Fruit fly (Drosophila melanogaster): ENCODE data around the gene CG5391.

Gene CG5391

dm6 chr3R:22365660-22366195 lies 31.8 kb upstream of the CG5391 start, which contains the start of gene CG5382:
Gene CG5382 (minus strand): TSS chr3R:22365983.
- TF ChIP-seq Vsx2 (GFP tag; optimal IDR thresholded peaks at IDR 0.05; ENCODE audit: partially characterized antibody): peak; percentile 97
- TF ChIP-seq Hr83 (GFP tag; optimal IDR thresholded peaks at IDR 0.05; ENCODE audit: poor library complexity, severe bottlenecking): no peak
- no peak for TF ChIP-seq Dfd (GFP tag; optimal IDR thresholded peaks at IDR 0.05)
- TF ChIP-seq pan (optimal IDR thresholded peaks at IDR 0.05): no peak
- TF ChIP-seq woc (GFP tag; optimal IDR thresholded peaks at IDR 0.05): no peak
- TF ChIP-seq lola (GFP tag; optimal IDR thresholded peaks at IDR 0.05): no peak
- TF ChIP-seq brk (GFP tag; optimal IDR thresholded peaks at IDR 0.05): no peak
- no peak for TF ChIP-seq foxo (GFP tag; optimal IDR thresholded peaks at IDR 0.05)
- no peak for TF ChIP-seq br (GFP tag; optimal IDR thresholded peaks at IDR 0.05)
- no peak for TF ChIP-seq Jra (GFP tag; optimal IDR thresholded peaks at IDR 0.05)
- TF ChIP-seq usp (GFP tag; optimal IDR thresholded peaks at IDR 0.05): no peak
- TF ChIP-seq sage (GFP tag; optimal IDR thresholded peaks at IDR 0.05): peak; percentile 39
- no peak for TF ChIP-seq Abd-B (GFP tag; optimal IDR thresholded peaks at IDR 0.05)
- no peak for TF ChIP-seq N (GFP tag; optimal IDR thresholded peaks at IDR 0.05)
- TF ChIP-seq CG9705 (GFP tag; optimal IDR thresholded peaks at IDR 0.05): no peak
- TF ChIP-seq psq (GFP tag; optimal IDR thresholded peaks at IDR 0.05): no peak
- no peak for TF ChIP-seq CrebA (GFP tag; optimal IDR thresholded peaks at IDR 0.05; ENCODE audit: borderline replicate concordance)
- no peak for TF ChIP-seq dl (GFP tag; optimal IDR thresholded peaks at IDR 0.05; ENCODE audit: insufficient read depth in 1 of 2, partially characterized antibody in 2 of 2)
- TF ChIP-seq Rel (GFP tag; optimal IDR thresholded peaks at IDR 0.05): no peak
- no peak for TF ChIP-seq Rel (tag; optimal IDR thresholded peaks at IDR 0.05)
- TF ChIP-seq rgr (GFP tag; optimal IDR thresholded peaks at IDR 0.05): no peak
- TF ChIP-seq Dif (GFP tag; optimal IDR thresholded peaks at IDR 0.05; ENCODE audit: partially characterized antibody): peak; percentile 85
- TF ChIP-seq tai (GFP tag; optimal IDR thresholded peaks at IDR 0.05): no peak
- no peak for TF ChIP-seq fru (GFP tag; optimal IDR thresholded peaks at IDR 0.05)
- no peak for TF ChIP-seq Hr78 (GFP tag; optimal IDR thresholded peaks at IDR 0.05)
- no peak for TF ChIP-seq jim (GFP tag; optimal IDR thresholded peaks at IDR 0.05)
- TF ChIP-seq Myc (optimal IDR thresholded peaks at IDR 0.05): peak; percentile 48
- TF ChIP-seq HLH106 (tag; optimal IDR thresholded peaks at IDR 0.05): no peak
- TF ChIP-seq Sp1 (GFP tag; optimal IDR thresholded peaks at IDR 0.05): no peak
- TF ChIP-seq h (GFP tag; optimal IDR thresholded peaks at IDR 0.05): no peak

DNA sequence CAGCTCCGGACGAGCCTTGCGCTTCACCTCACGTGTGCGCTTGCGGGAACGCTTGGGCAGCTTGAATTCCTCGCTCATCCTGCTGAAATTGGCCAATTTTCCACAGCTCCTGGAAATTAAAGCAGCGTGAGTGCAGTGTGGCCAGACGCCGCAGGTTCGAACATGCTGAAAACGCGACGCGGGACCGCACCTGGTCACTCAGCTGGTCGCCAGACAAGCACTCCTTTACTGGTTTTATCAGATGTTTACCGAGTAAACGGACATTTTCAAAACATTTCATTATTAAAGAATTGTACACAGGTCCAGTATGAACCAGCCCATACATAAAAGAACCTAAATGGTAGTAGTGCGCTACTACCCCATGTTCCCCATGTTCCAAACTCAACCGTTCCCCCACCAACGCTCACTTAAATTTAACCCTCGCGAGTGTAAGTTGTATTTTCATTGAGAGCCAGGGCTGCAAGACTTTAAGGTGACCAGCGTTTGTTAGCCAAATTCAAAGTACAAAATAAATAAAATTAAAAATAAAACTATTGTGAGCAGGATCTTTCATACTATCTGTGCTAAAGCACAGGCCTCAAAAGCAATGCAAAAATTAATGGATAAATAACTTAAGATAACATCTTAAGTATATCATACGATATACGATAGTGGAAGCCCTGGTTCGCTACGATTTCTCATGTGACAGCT lies 28.4 kb upstream of the CG5391 start, which contains the start of the genes JMJD6, CG7071 and Muted:
TSS of gene JMJD6 (minus strand) at position 154 of the 690 bp plus-strand sequence.
TSS of gene CG7071 (plus strand) at position 403 of the 690 bp plus-strand sequence.
TSS of gene Muted (plus strand) at position 403 of the 690 bp plus-strand sequence.
- TF ChIP-seq Hnf4 (GFP tag; optimal IDR thresholded peaks at IDR 0.05) (peak; percentile 95), HLH106 (tag; optimal IDR thresholded peaks at IDR 0.05) (peak; percentile 87), Vsx2 (GFP tag; optimal IDR thresholded peaks at IDR 0.05; ENCODE audit: partially characterized antibody) (no peak), woc (GFP tag; optimal IDR thresholded peaks at IDR 0.05) (peak; percentile 75), N (GFP tag; optimal IDR thresholded peaks at IDR 0.05) (no peak), Jra (GFP tag; optimal IDR thresholded peaks at IDR 0.05) (peak; percentile 91), ey (GFP tag; optimal IDR thresholded peaks at IDR 0.05) (peak; percentile 92), CrebA (GFP tag; optimal IDR thresholded peaks at IDR 0.05; ENCODE audit: borderline replicate concordance) (no peak), sv (GFP tag; optimal IDR thresholded peaks at IDR 0.05) (peak; percentile 91), dmrt93B (GFP tag; optimal IDR thresholded peaks at IDR 0.05) (peak; percentile 77), Dfd (GFP tag; optimal IDR thresholded peaks at IDR 0.05) (no peak), h (GFP tag; optimal IDR thresholded peaks at IDR 0.05) (peak; percentile 94), OdsH (GFP tag; optimal IDR thresholded peaks at IDR 0.05) (peak; percentile 91), Sp1 (GFP tag; optimal IDR thresholded peaks at IDR 0.05) (peak; percentile 89), brk (GFP tag; optimal IDR thresholded peaks at IDR 0.05) (peak; percentile 94), dsf (GFP tag; optimal IDR thresholded peaks at IDR 0.05; ENCODE audit: borderline replicate concordance) (peak; percentile 92), Myc (optimal IDR thresholded peaks at IDR 0.05) (peak; percentile 55), fru (GFP tag; optimal IDR thresholded peaks at IDR 0.05) (peak; percentile 91), Hr78 (GFP tag; optimal IDR thresholded peaks at IDR 0.05) (no peak), lola (GFP tag; optimal IDR thresholded peaks at IDR 0.05) (no peak), br (GFP tag; optimal IDR thresholded peaks at IDR 0.05) (peak; percentile 94), Rel (GFP tag; optimal IDR thresholded peaks at IDR 0.05) (no peak), Rel (tag; optimal IDR thresholded peaks at IDR 0.05) (peak; percentile 58), jim (GFP tag; optimal IDR thresholded peaks at IDR 0.05) (no peak), rgr (GFP tag; optimal IDR thresholded peaks at IDR 0.05) (peak; percentile 92), CG32264 (GFP tag; optimal IDR thresholded peaks at IDR 0.05) (peak; percentile 64), GATAd (GFP tag; optimal IDR thresholded peaks at IDR 0.05) (no peak), tai (GFP tag; optimal IDR thresholded peaks at IDR 0.05) (no peak), foxo (GFP tag; optimal IDR thresholded peaks at IDR 0.05) (peak in 1 of 2 experiments; percentile 96), Mio (GFP tag; optimal IDR thresholded peaks at IDR 0.05) (peak; percentile 18), Dif (GFP tag; optimal IDR thresholded peaks at IDR 0.05; ENCODE audit: partially characterized antibody) (no peak), dl (GFP tag; optimal IDR thresholded peaks at IDR 0.05; ENCODE audit: insufficient read depth in 1 of 2, partially characterized antibody in 2 of 2) (no peak), CG9705 (GFP tag; optimal IDR thresholded peaks at IDR 0.05) (peak; percentile 91), Abd-B (GFP tag; optimal IDR thresholded peaks at IDR 0.05) (no peak), usp (GFP tag; optimal IDR thresholded peaks at IDR 0.05) (no peak), pan (optimal IDR thresholded peaks at IDR 0.05) (no peak), sage (GFP tag; optimal IDR thresholded peaks at IDR 0.05) (peak; percentile 71), psq (GFP tag; optimal IDR thresholded peaks at IDR 0.05) (peak; percentile 84), Hr83 (GFP tag; optimal IDR thresholded peaks at IDR 0.05; ENCODE audit: poor library complexity, severe bottlenecking) (peak; percentile 68)
